Fruit fly (Drosophila melanogaster): Measurements from ENCODE around the gene CG4042.

Gene CG4042

DNA sequence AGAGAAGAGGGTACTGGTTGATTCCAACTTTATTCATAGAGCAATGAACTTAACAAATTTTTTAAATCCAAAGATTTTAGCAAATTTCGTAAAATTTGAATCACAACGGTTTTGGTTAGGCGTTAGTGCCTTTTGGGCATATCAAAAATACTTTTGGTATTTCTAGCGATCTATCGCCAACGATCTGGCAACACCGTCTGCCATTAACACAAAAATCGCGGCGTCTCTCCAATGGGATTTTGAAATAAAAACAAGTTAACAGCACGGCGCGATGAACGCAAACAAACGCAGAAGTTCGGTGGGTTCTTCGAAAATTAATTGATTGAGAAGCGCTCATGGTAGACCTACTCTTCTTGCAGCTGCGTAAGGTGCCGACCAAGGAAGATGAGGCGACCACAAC, 28.9 kb upstream of the CG4042 start, which contains the start of gene Spc105R (continued):
- no peak for TF ChIP-seq Fer3 (tag; optimal IDR thresholded peaks at IDR 0.05)
- no peak for TF ChIP-seq ara (GFP tag; IDR thresholded peaks at IDR 0.05)
- TF ChIP-seq Ssrp (tag; optimal IDR thresholded peaks at IDR 0.05), result no peak
- TF ChIP-seq Myb (GFP tag; optimal IDR thresholded peaks at IDR 0.05), result peak; percentile 99
- TF ChIP-seq sim (GFP tag; IDR thresholded peaks at IDR 0.05), result no peak
- TF ChIP-seq knrl (GFP tag; IDR thresholded peaks at IDR 0.05; ENCODE audit: partially characterized antibody), result 0 out of 3 replicates have a peak, but pooled peaks have one; percentile 12
- TF ChIP-seq CG17912 (GFP tag; optimal IDR thresholded peaks at IDR 0.05), result no peak
- peak; percentile 26 for TF ChIP-seq CG17829 (tag; optimal IDR thresholded peaks at IDR 0.05)
- TF ChIP-seq MESR4 (GFP tag; optimal IDR thresholded peaks at IDR 0.05), result peak; percentile 41
- TF ChIP-seq HmgD (GFP tag; optimal IDR thresholded peaks at IDR 0.05), result no peak
- TF ChIP-seq zfh1 (GFP tag; IDR thresholded peaks at IDR 0.05), result no peak
- TF ChIP-seq CG1233 (GFP tag; optimal IDR thresholded peaks at IDR 0.05), result no peak
- no peak for TF ChIP-seq Hr39 (optimal IDR thresholded peaks at IDR 0.05)
- no peak for TF ChIP-seq lilli (GFP tag; optimal IDR thresholded peaks at IDR 0.05)
- TF ChIP-seq CG3847 (GFP tag; IDR thresholded peaks at IDR 0.05), result 0 out of 2 replicates have a peak, but pooled peaks have one; percentile 25
- no peak for TF ChIP-seq CG14860 (GFP tag; IDR thresholded peaks at IDR 0.05; ENCODE audit: partially characterized antibody)
- TF ChIP-seq Stat92E (GFP tag; optimal IDR thresholded peaks at IDR 0.05), result peak in 1 of 3 experiments; percentile 9
- TF ChIP-seq CG6813 (GFP tag; optimal IDR thresholded peaks at IDR 0.05), result no peak
- peak in 1 of 2 experiments; percentile 80 for TF ChIP-seq insv (GFP tag; optimal IDR thresholded peaks at IDR 0.05)
- TF ChIP-seq mld (GFP tag; IDR thresholded peaks at IDR 0.05; ENCODE audit: partially characterized antibody), result no peak
- TF ChIP-seq CG1602 (GFP tag; optimal IDR thresholded peaks at IDR 0.05), result no peak
- TF ChIP-seq Nf-YB (GFP tag; optimal IDR thresholded peaks at IDR 0.05), result no peak
- no peak for TF ChIP-seq CG1024 (GFP tag; IDR thresholded peaks at IDR 0.05)
- TF ChIP-seq PHDP (tag; optimal IDR thresholded peaks at IDR 0.05), result no peak
- TF ChIP-seq CG6791 (GFP tag; IDR thresholded peaks at IDR 0.05; ENCODE audit: partially characterized antibody), result peak; percentile 43; the same call in 2 of the 3 replicates
- TF ChIP-seq BEAF-32 (GFP tag; optimal IDR thresholded peaks at IDR 0.05), result peak; percentile 55
- peak; percentile 54 for TF ChIP-seq YL-1 (GFP tag; optimal IDR thresholded peaks at IDR 0.05)
- TF ChIP-seq unc-4 (GFP tag; IDR thresholded peaks at IDR 0.05; ENCODE audit: partially characterized antibody), result peak; percentile 50
- TF ChIP-seq CG12299 (tag; optimal IDR thresholded peaks at IDR 0.05), result no peak

DNA sequence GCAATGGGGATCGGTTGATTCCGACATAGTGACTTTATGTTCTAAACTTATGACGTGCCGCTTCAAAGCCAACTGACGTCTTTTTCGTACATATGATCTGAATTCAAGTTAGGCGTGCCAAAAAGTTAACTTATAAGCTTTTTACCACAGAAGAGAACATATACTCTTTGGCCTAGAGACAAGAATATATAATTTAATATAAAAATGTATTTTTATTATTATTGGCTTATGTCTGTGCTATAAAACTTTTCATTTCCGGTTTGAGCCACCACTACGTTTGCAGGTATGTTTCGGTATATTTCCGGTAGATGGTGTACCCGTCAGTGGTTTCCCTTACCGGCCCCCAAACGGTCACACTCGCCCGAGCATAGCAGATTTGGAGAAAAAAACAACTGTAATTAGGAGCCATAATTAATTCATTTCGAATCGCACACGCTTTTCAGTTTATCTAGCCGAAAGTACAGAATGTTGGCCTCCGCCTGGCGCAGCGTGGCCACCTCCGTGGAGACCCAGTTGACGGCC, 27.1 kb upstream of the CG4042 start, which contains the start of the genes CG3698 and tzn:
Gene CG3698, minus strand, starts transcription at position 51 of the 522 bp plus-strand sequence.
Gene tzn, plus strand, starts transcription at position 321 of the 522 bp plus-strand sequence.
- TF ChIP-seq fru (optimal IDR thresholded peaks at IDR 0.05) (no peak), CG7745 (tag; optimal IDR thresholded peaks at IDR 0.05) (no peak), CG18764 (GFP tag; optimal IDR thresholded peaks at IDR 0.05) (peak; percentile 94), Hr39 (optimal IDR thresholded peaks at IDR 0.05) (no peak), CG2120 (GFP tag; optimal IDR thresholded peaks at IDR 0.05) (peak; percentile 63), CG18619 (GFP tag; optimal IDR thresholded peaks at IDR 0.05) (peak; percentile 96), zen2 (GFP tag; IDR thresholded peaks at IDR 0.05; ENCODE audit: partially characterized antibody) (no peak), Hmx (GFP tag; optimal IDR thresholded peaks at IDR 0.05) (no peak), Mad (GFP tag; optimal IDR thresholded peaks at IDR 0.05) (peak; percentile 92), CG2678 (tag; optimal IDR thresholded peaks at IDR 0.05) (no peak), CG31365 (tag; optimal IDR thresholded peaks at IDR 0.05) (peak; percentile 83), CG13296 (GFP tag; optimal IDR thresholded peaks at IDR 0.05) (peak; percentile 94), Ssrp (tag; optimal IDR thresholded peaks at IDR 0.05) (peak; percentile 87), CG18599 (GFP tag; optimal IDR thresholded peaks at IDR 0.05) (peak; percentile 93), crc (GFP tag; optimal IDR thresholded peaks at IDR 0.05) (peak; percentile 45), twi (tag; optimal IDR thresholded peaks at IDR 0.05) (peak; percentile 84), NfI (GFP tag; optimal IDR thresholded peaks at IDR 0.05) (peak; percentile 98), shn (GFP tag; optimal IDR thresholded peaks at IDR 0.05) (peak; percentile 83), Atf6 (GFP tag; IDR thresholded peaks at IDR 0.05) (peak; percentile 88), CG8359 (GFP tag; optimal IDR thresholded peaks at IDR 0.05; ENCODE audit: borderline replicate concordance) (peak; percentile 90), Nf-YC (tag; optimal IDR thresholded peaks at IDR 0.05) (peak; percentile 69), ham (GFP tag; IDR thresholded peaks at IDR 0.05) (peak; percentile 86), CG4328 (GFP tag; optimal IDR thresholded peaks at IDR 0.05) (peak; percentile 94)

Measured in whole organism, embryonic.